Worm (Caenorhabditis elegans): ENCODE data around the gene nas-3.
A peak's percentile ranks its signal among the peaks of the same experiment; 100 is the strongest.

The nas-3 gene

DNA sequence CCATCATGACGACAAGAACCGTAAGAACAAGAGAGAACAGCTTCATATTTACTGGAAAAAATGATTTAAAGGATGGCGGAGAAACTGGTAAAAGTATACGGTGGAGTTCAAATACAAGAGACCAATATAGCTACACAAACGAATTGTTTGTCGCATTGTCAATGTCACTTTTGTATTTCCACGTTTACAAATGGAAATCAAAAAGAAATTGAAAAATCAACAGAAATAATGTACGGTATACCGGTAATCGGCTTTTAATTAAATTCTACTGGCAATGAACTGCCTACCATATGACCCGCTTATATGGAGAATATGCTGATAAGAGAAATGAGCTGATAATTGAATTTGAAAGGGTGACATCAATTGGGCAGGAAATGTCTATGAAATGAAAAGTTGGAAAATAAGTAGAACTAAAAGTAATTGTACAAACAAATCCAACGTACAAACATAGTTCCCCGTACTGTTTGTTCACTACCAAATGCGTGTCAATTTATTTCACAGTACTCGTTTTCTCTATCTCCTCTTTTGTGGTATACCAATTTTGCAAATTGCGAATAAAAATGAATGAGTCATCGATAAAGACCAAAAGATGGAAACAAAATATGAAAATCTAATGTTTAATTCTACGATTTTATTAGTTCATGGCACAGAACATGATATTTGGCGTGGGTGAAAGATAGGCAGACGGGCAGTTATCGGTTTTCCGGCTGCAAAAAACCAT lies 13.6 kb downstream of the nas-3 start, which contains the start of gene K06A4.7:
Gene K06A4.7 (minus strand): TSS at position 51 of the 721 bp plus-strand sequence.
- TF ChIP-seq nhr-80 (tag; optimal IDR thresholded peaks at IDR 0.05) (peak; percentile 63), tlf-1 (GFP tag; optimal IDR thresholded peaks at IDR 0.05) (no peak)

DNA sequence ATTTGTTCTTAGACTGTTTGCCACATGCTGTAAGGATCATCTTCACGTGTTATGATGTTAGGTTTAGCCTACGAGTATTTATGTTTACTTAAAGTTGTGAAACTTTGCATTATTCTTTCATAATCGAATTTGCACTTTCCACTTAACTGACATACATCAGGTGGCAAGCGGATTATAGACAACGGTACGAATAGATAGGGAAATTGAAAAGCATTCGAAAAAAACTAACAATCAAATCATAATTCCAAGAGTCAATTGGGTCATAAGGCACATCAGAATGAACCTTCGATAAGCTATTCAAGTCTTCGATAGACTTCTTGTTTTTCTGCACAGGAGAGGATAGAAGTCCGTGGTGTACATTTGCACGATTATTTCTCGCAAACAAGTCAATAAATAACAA lies 14.5 kb downstream of the nas-3 start:
- TF ChIP-seq lsl-1 (GFP tag; optimal IDR thresholded peaks at IDR 0.05) (no peak), C17E4.6 (GFP tag; IDR thresholded peaks at IDR 0.05) (no peak), nhr-80 (tag; optimal IDR thresholded peaks at IDR 0.05) (peak; percentile 49)

DNA sequence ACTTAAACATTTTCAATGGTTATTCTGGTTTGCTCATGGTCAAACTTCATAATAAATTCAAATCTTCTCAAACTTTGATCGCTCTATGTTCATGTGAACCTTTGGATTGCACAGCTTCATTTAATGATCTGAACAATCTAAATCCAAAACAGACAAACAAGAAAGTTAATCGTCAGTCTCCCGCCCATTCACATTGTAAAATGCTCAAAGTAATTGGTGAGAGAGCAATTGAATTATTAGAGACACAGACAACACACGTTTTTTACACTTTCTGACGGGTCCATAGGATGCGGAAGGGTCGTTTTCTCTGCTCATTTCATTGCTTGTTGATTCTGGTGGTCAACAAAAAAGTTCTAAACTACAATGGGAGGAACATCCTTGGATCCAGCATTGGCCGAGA lies 18.8 kb downstream of the nas-3 start, which contains the start of gene gsnl-1:
Gene gsnl-1 (plus strand): TSS at position 301 of the 400 bp plus-strand sequence.
- TF ChIP-seq nhr-120 (GFP tag; IDR thresholded peaks at IDR 0.05): no peak
- no peak for TF ChIP-seq zim-3 (tag; optimal IDR thresholded peaks at IDR 0.05)
- TF ChIP-seq lsl-1 (GFP tag; optimal IDR thresholded peaks at IDR 0.05): no peak
- TF ChIP-seq Y67H2A.10 (GFP tag; conservative IDR thresholded peaks at IDR 0.05): no peak
- TF ChIP-seq ztf-26 (tag; optimal IDR thresholded peaks at IDR 0.05): no peak
- TF ChIP-seq Y53F4B.3 (GFP tag; IDR thresholded peaks at IDR 0.05): no peak
- no peak for TF ChIP-seq pha-4 (tag; optimal IDR thresholded peaks at IDR 0.05)
- no peak for TF ChIP-seq ZK185.1 (tag; optimal IDR thresholded peaks at IDR 0.05; ENCODE audit: poor library complexity, severe bottlenecking)
- no peak for TF ChIP-seq snpc-1.3 (tag; optimal IDR thresholded peaks at IDR 0.05; ENCODE audit: insufficient read depth)
- no peak for TF ChIP-seq sea-2 (GFP tag; IDR thresholded peaks at IDR 0.05)
- TF ChIP-seq lin-35 (GFP tag; optimal IDR thresholded peaks at IDR 0.05): no peak

DNA sequence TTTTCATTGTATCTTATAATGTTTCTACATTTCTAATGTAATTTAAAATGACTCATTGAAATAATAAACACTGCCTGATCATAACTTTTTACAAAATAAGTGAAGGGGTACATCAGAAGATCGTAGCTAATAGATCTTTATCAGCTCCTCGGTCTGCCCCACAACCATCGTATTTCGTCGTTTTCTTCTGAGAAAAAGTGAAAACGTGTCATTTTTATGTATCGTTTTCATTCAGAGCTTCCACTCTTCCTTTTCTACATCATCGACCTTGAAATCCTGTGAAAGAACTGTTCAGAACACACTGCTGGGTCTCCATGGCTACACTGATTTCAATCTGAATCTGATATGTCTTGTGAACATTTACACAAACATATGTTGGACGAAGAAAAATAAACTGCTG lies 21.3 kb downstream of the nas-3 start:
- TF ChIP-seq hrde-1 (tag; optimal IDR thresholded peaks at IDR 0.05; ENCODE audit: borderline replicate concordance) (no peak), ztf-26 (tag; optimal IDR thresholded peaks at IDR 0.05) (no peak), Y53F4B.3 (GFP tag; IDR thresholded peaks at IDR 0.05) (no peak), Y79H2A.3 (GFP tag; conservative IDR thresholded peaks at IDR 0.05) (no peak)

DNA sequence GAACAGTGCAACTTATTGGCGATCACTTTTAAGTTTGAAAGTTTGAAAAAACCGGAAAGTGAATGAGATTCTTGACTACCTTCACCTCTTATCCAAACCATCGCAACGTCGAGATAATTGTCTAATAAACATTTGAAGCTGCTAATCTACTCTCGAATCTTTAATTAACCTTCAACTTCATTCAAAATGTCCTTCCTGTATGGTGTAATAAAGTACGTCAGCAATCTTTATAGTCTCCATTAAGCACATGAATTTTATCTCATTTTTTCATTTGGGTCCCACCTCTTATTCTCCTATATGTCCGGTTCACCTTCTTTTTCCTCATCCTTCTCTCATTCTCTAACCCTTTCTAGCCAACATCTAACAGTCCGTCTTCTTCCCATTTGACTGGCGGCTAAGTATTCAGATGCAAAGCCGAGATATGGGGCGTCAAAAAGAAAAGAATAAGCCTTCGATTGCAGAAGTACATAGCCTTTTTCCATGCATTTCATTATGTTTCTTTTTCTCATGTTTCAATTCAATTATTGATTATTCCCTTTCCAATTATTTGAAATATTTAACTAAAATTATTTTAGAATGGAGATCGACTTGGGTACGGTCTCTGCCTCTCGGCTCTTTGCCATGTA lies 23.0 kb downstream of the nas-3 start, which contains the start of gene swt-5:
Gene swt-5 (plus strand): TSS at position 576 of the 626 bp plus-strand sequence.
- no peak for TF ChIP-seq nfya-2 (GFP tag; IDR thresholded peaks at IDR 0.05)
- TF ChIP-seq F10E7.11 (tag; optimal IDR thresholded peaks at IDR 0.05): no peak
- TF ChIP-seq ztf-26 (tag; optimal IDR thresholded peaks at IDR 0.05): no peak
- no peak for TF ChIP-seq egrh-3 (GFP tag; IDR thresholded peaks at IDR 0.05)
- no peak for TF ChIP-seq xnd-1 (tag; optimal IDR thresholded peaks at IDR 0.05)
- TF ChIP-seq ets-4 (GFP tag; optimal IDR thresholded peaks at IDR 0.05): no peak
- TF ChIP-seq attf-6 (GFP tag; IDR thresholded peaks at IDR 0.05): no peak
- TF ChIP-seq F37B4.10 (GFP tag; IDR thresholded peaks at IDR 0.05): no peak
- no peak for TF ChIP-seq snpc-4 (GFP tag; optimal IDR thresholded peaks at IDR 0.05)
- TF ChIP-seq snpc-4 (tag; optimal IDR thresholded peaks at IDR 0.05): no peak
- no peak for TF ChIP-seq tbp1 (GFP tag; optimal IDR thresholded peaks at IDR 0.05)
- no peak for TF ChIP-seq chd-7 (tag; optimal IDR thresholded peaks at IDR 0.05)
- TF ChIP-seq lsl-1 (GFP tag; optimal IDR thresholded peaks at IDR 0.05): no peak
- TF ChIP-seq attf-5 (GFP tag; optimal IDR thresholded peaks at IDR 0.05): no peak
- no peak for TF ChIP-seq unc-130 (GFP tag; optimal IDR thresholded peaks at IDR 0.05)
- no peak for TF ChIP-seq sdz-38 (tag; optimal IDR thresholded peaks at IDR 0.05)
- no peak for TF ChIP-seq madf-10 (tag; optimal IDR thresholded peaks at IDR 0.05)
- TF ChIP-seq Y79H2A.3 (GFP tag; conservative IDR thresholded peaks at IDR 0.05): no peak
- TF ChIP-seq mxl-1 (tag; optimal IDR thresholded peaks at IDR 0.05): no peak

Data from whole organism, young adult.